Worm (Caenorhabditis elegans) whole organism, L4/young adult: ENCODE measurements around the gene F26G1.1.

Experiments
- W03F9.2 ChIP-seq: fragments of 150-350 bp; optimal IDR thresholded peaks from 2 replicates; lab custom pipeline; 2014; ENCODE audit warnings: missing biosample characterization, missing genetic modification characterization
- dao-5 ChIP-seq: sonication (generic microtip); optimal IDR thresholded peaks from 2 replicates; lab custom pipeline; 2016; ENCODE audit warnings: missing genotype, missing genetic modification characterization, moderate library complexity, missing compliant biosample characterization

DNA sequence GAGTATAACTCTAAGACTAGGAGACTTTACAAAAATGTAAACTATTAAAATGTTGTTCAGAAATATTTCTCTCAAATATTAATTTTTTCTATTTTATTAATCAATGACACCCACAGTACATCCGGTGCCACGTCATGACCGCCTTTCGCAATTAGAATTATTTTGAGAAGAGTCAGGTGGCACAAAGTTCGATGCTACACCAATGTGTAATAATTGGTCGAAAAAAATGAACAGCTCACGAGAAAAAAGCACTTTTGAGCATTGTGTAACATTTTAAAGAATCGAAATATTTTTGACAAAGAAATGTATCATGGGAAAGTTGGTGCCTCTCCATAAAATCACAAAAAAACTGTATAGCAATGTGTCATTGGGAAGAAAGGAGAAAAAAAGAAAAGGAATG lies 15.3 kb downstream of the F26G1.1 start:
- no peak for TF ChIP-seq W03F9.2 (tag; lab: Kevin White, UChicago)
- TF ChIP-seq dao-5: no peak
